Worm (Caenorhabditis elegans) whole organism, L4 larva: Measurements from ENCODE around the gene F56A11.6.

Experiments
- D1046.2 ChIP-seq: fragments of 200-800 bp; sonication (Bioruptor generic); IDR thresholded peaks from 2 replicates; pipeline ENCODE4 v1.3.6; 2022; ENCODE audit warnings: missing genetic modification characterization, missing compliant biosample characterization
- F26F4.8 ChIP-seq: fragments of 200-800 bp; sonication (Bioruptor generic); conservative IDR thresholded peaks from 2 replicates; pipeline ENCODE4 v1.3.6; 2022; ENCODE audit warnings: missing genetic modification characterization, missing compliant biosample characterization
- F37D6.2 ChIP-seq: sonication (generic microtip); optimal IDR thresholded peaks from 2 replicates; lab custom pipeline; 2016; ENCODE audit warnings: mild to moderate bottlenecking, missing genetic modification characterization, missing compliant biosample characterization
- F44E2.7 ChIP-seq: fragments of 200-800 bp; sonication (Bioruptor generic); IDR thresholded peaks from 2 replicates; pipeline ENCODE4 v2.1.2; 2022; ENCODE audit warnings: missing genetic modification characterization, missing compliant biosample characterization
- F49E8.2 ChIP-seq: sonication (generic microtip); optimal IDR thresholded peaks from 2 replicates; lab custom pipeline; 2016; ENCODE audit warnings: missing compliant biosample characterization, mild to moderate bottlenecking, missing genetic modification characterization, borderline replicate concordance
- T20F7.1 ChIP-seq: fragments of 200-800 bp; sonication (Bioruptor generic); optimal IDR thresholded peaks from 2 replicates; lab custom pipeline; 2018; ENCODE audit warnings: mild to moderate bottlenecking, missing genetic modification characterization, missing compliant biosample characterization
- Y105C5A.15 ChIP-seq: fragments of 200-800 bp; sonication (Bioruptor generic); IDR thresholded peaks from 2 replicates; pipeline ENCODE4 v1.3.6; 2022; ENCODE audit warnings: missing genetic modification characterization, missing compliant biosample characterization
- Y48G9A.11 ChIP-seq: fragments of 200-800 bp; sonication (Bioruptor generic); IDR thresholded peaks from 2 replicates; pipeline ENCODE4 v1.3.6; 2022; ENCODE audit warnings: missing genetic modification reagents, missing genetic modification characterization, missing compliant biosample characterization
- Y5F2A.4 ChIP-seq: fragments of 200-800 bp; sonication (Bioruptor generic); optimal IDR thresholded peaks from 2 replicates; lab custom pipeline; 2018; ENCODE audit warnings: mild to moderate bottlenecking, missing genetic modification characterization, missing compliant biosample characterization
- ZK337.2 ChIP-seq: fragments of 200-800 bp; sonication (Bioruptor generic); IDR thresholded peaks from 2 replicates; pipeline ENCODE4 v1.3.6; 2022; ENCODE audit warnings: missing genetic modification reagents, missing genetic modification characterization, missing compliant biosample characterization
- aha-1 ChIP-seq: fragments of 150-350 bp; peaks from one replicate; lab custom pipeline; 2014; ENCODE audit warnings: missing biosample characterization, missing genetic modification characterization
- arid-1 ChIP-seq: fragments of 200-800 bp; sonication (Bioruptor generic); conservative IDR thresholded peaks from 2 replicates; pipeline ENCODE4 v1.3.6; 2022; ENCODE audit warnings: missing genetic modification reagents, missing genetic modification characterization, missing compliant biosample characterization
- ceh-44 ChIP-seq: fragments of 200-800 bp; sonication (Bioruptor generic); IDR thresholded peaks from 2 replicates; pipeline ENCODE4 v1.3.6; 2022; ENCODE audit warnings: missing genetic modification reagents, missing genetic modification characterization, missing compliant biosample characterization
- ces-1 ChIP-seq: fragments of 150-350 bp; sonication (generic microtip); optimal IDR thresholded peaks from 4 replicates; lab custom pipeline; 2014; ENCODE audit warnings: missing biosample characterization, missing genetic modification reagents, missing genetic modification characterization
- cey-2 ChIP-seq: sonication (generic microtip); optimal IDR thresholded peaks from 3 replicates; lab custom pipeline; 2017; ENCODE audit warnings: missing genetic modification characterization, mild to moderate bottlenecking, missing compliant biosample characterization, antibody characterized with exemption, borderline replicate concordance; ENCODE audit not compliant: insufficient read depth
- daf-12 ChIP-seq: fragments of 150-350 bp; optimal IDR thresholded peaks from 2 replicates; lab custom pipeline; 2014; ENCODE audit warnings: missing biosample characterization, missing genetic modification reagents, missing genetic modification characterization
- daf-16 ChIP-seq, 3 experiments: sonication (generic microtip); optimal IDR thresholded peaks; 2 replicates each; lab custom pipeline; 2016 to 2017; ENCODE audit warnings: missing genetic modification characterization in 3 of 3, missing genetic modification reagents in 3 of 3, mild to moderate bottlenecking in 2 of 3, missing compliant biosample characterization in 2 of 3, missing biosample characterization in 1 of 3, moderate library complexity in 1 of 3
- dmd-8 ChIP-seq: fragments of 200-800 bp; sonication (Bioruptor generic); IDR thresholded peaks from 2 replicates; pipeline ENCODE4 v1.3.6; 2022; ENCODE audit warnings: missing genetic modification characterization, missing compliant biosample characterization
- egl-43 ChIP-seq: fragments of 200-800 bp; sonication (Bioruptor generic); IDR thresholded peaks from 2 replicates; pipeline ENCODE4 v1.3.6; 2022; ENCODE audit warnings: missing genetic modification reagents, missing genetic modification characterization, missing compliant biosample characterization
- hlh-11 ChIP-seq: fragments of 200-800 bp; sonication (Bioruptor generic); optimal IDR thresholded peaks from 2 replicates; lab custom pipeline; 2018; ENCODE audit warnings: mild to moderate bottlenecking, missing genetic modification characterization, missing compliant biosample characterization
- hlh-30 ChIP-seq: sonication (generic microtip); optimal IDR thresholded peaks from 2 replicates; lab custom pipeline; 2017; ENCODE audit warnings: antibody characterized with exemption, mild to moderate bottlenecking, missing genetic modification characterization, missing compliant biosample characterization; ENCODE audit not compliant: insufficient read depth
- hmg-1.1 ChIP-seq: fragments of 200-800 bp; sonication (Bioruptor generic); IDR thresholded peaks from 2 replicates; pipeline ENCODE4 v1.3.6; 2022; ENCODE audit warnings: missing genetic modification reagents, missing genetic modification characterization, missing compliant biosample characterization
- lim-7 ChIP-seq: fragments of 200-800 bp; sonication (Bioruptor generic); IDR thresholded peaks from 2 replicates; pipeline ENCODE4 v1.3.6; 2022; ENCODE audit warnings: missing genetic modification characterization, missing compliant biosample characterization
- lin-1 ChIP-seq: fragments of 200-800 bp; sonication (Bioruptor generic); IDR thresholded peaks from 2 replicates; pipeline ENCODE4 v1.3.6; 2022; ENCODE audit warnings: missing genetic modification reagents, missing genetic modification characterization, missing compliant biosample characterization
- lin-13 ChIP-seq: fragments of 150-350 bp; optimal IDR thresholded peaks from 2 replicates; lab custom pipeline; 2014; ENCODE audit warnings: missing biosample characterization, missing genetic modification reagents, missing genetic modification characterization
- mdl-1 ChIP-seq, 2 experiments: fragments of 150-350 bp in 1 of 2; sonication (generic microtip) in 1 of 2; optimal IDR thresholded peaks; 2 replicates each; lab custom pipeline; 2014 to 2017; ENCODE audit warnings: missing biosample characterization in 2 of 2, missing genetic modification characterization in 2 of 2
- mes-2 ChIP-seq: sonication (generic microtip); optimal IDR thresholded peaks from 2 replicates; lab custom pipeline; 2016; ENCODE audit warnings: missing genotype, mild to moderate bottlenecking, missing genetic modification characterization, missing compliant biosample characterization; ENCODE audit not compliant: poor library complexity, severe bottlenecking
- mxl-3 ChIP-seq: fragments of 200-800 bp; sonication (Bioruptor generic); optimal IDR thresholded peaks from 2 replicates; lab custom pipeline; 2018; ENCODE audit warnings: mild to moderate bottlenecking, missing genetic modification characterization, missing compliant biosample characterization
- nhr-10 ChIP-seq: fragments of 150-350 bp; optimal IDR thresholded peaks from 2 replicates; lab custom pipeline; 2014; ENCODE audit warnings: missing biosample characterization, missing genetic modification characterization
- nhr-25 ChIP-seq: sonication (generic microtip); optimal IDR thresholded peaks from 2 replicates; lab custom pipeline; 2017; ENCODE audit warnings: missing genetic modification characterization, mild to moderate bottlenecking, missing compliant biosample characterization, antibody characterized with exemption, moderate library complexity, borderline replicate concordance; ENCODE audit not compliant: insufficient read depth
- nhr-28 ChIP-seq: fragments of 150-350 bp; optimal IDR thresholded peaks from 2 replicates; lab custom pipeline; 2014; ENCODE audit warnings: missing biosample characterization, missing genetic modification characterization
- nhr-41 ChIP-seq: fragments of 200-800 bp; sonication (Bioruptor generic); IDR thresholded peaks from 2 replicates; pipeline ENCODE4 v1.3.6; 2022; ENCODE audit warnings: missing genetic modification reagents, missing genetic modification characterization, missing compliant biosample characterization
- nhr-77 ChIP-seq: fragments of 150-350 bp; optimal IDR thresholded peaks from 2 replicates; lab custom pipeline; 2014; ENCODE audit warnings: missing biosample characterization, missing genetic modification characterization
- pha-4 ChIP-seq, 2 experiments: fragments of 150-350 bp in 1 of 2; fragments of 200-800 bp in 1 of 2; sonication (Bioruptor generic) in 1 of 2; IDR thresholded peaks in 1 of 2; optimal IDR thresholded peaks in 1 of 2; 2 replicates each; pipeline versions ENCODE4 v1.3.6 to Lab custom; 2014 to 2022; ENCODE audit warnings: missing genetic modification characterization in 2 of 2, missing genetic modification reagents in 2 of 2, missing biosample characterization in 1 of 2, missing compliant biosample characterization in 1 of 2
- sdz-12 ChIP-seq: fragments of 200-800 bp; sonication (Bioruptor generic); optimal IDR thresholded peaks from 2 replicates; lab custom pipeline; 2018; ENCODE audit warnings: mild to moderate bottlenecking, missing genetic modification characterization, missing compliant biosample characterization
- set-16 ChIP-seq: fragments of 200-800 bp; sonication (Bioruptor generic); IDR thresholded peaks from 2 replicates; pipeline ENCODE4 v1.3.6; 2022; ENCODE audit warnings: missing genetic modification reagents, missing genetic modification characterization, missing compliant biosample characterization
- snpc-4 ChIP-seq: fragments of 150-350 bp; optimal IDR thresholded peaks from 2 replicates; lab custom pipeline; 2014; ENCODE audit warnings: missing biosample characterization, missing genetic modification characterization
- spr-3 ChIP-seq: fragments of 200-800 bp; sonication (Bioruptor generic); optimal IDR thresholded peaks from 2 replicates; lab custom pipeline; 2018; ENCODE audit warnings: mild to moderate bottlenecking, missing genetic modification characterization, missing compliant biosample characterization
- unc-130 ChIP-seq: sonication (generic microtip); optimal IDR thresholded peaks from 2 replicates; lab custom pipeline; 2016; ENCODE audit warnings: missing genetic modification reagents, missing genetic modification characterization, missing compliant biosample characterization
- unc-39 ChIP-seq: sonication (generic microtip); optimal IDR thresholded peaks from 2 replicates; lab custom pipeline; 2017; ENCODE audit warnings: missing biosample characterization, missing genetic modification characterization
- vab-7 ChIP-seq: fragments of 200-800 bp; sonication (Bioruptor generic); IDR thresholded peaks from 2 replicates; pipeline ENCODE4 v1.3.6; 2022; ENCODE audit warnings: missing genetic modification reagents, missing genetic modification characterization, missing compliant biosample characterization
- zag-1 ChIP-seq: fragments of 150-350 bp; optimal IDR thresholded peaks from 2 replicates; lab custom pipeline; 2014; ENCODE audit warnings: missing biosample characterization, missing genetic modification characterization
- zip-11 ChIP-seq: fragments of 200-800 bp; sonication (Bioruptor generic); IDR thresholded peaks from 2 replicates; pipeline ENCODE4 v1.3.6; 2022; ENCODE audit warnings: missing genetic modification characterization, missing compliant biosample characterization
- ztf-7 ChIP-seq: fragments of 150-350 bp; optimal IDR thresholded peaks from 2 replicates; lab custom pipeline; 2014; ENCODE audit warnings: missing biosample characterization, missing genetic modification characterization

Gene F56A11.6

ce11 chrIV:613155-613554 is 31.1 kb upstream of the F56A11.6 start (continued):
- TF ChIP-seq nhr-25 (tag; lab: Kevin White, UChicago) (no peak), ZK337.2 (GFP tag; lab: Robert Waterston, UW) (no peak), spr-3 (no peak), dmd-8 (GFP tag; lab: Robert Waterston, UW) (no peak)

- TF ChIP-seq unc-130 (GFP tag; lab: Kevin White, UChicago) = no peak
- no peak for TF ChIP-seq zip-11 (GFP tag; lab: Robert Waterston, UW)
- TF ChIP-seq hlh-30 (tag; lab: Kevin White, UChicago) = peak; percentile 20
- no peak for TF ChIP-seq snpc-4 (tag; lab: Kevin White, UChicago)
- TF ChIP-seq lin-1 (GFP tag; lab: Robert Waterston, UW) = no peak
- TF ChIP-seq zag-1 (tag; lab: Kevin White, UChicago) = no peak
- TF ChIP-seq Y105C5A.15 (GFP tag; lab: Robert Waterston, UW) = no peak
- TF ChIP-seq daf-16 (GFP tag; optimal IDR thresholded peaks at IDR 0.05; lab: Kevin White, UChicago) = peak in 1 of 2 experiments; percentile 20
- TF ChIP-seq daf-16 (tag; optimal IDR thresholded peaks at IDR 0.05; lab: Kevin White, UChicago) = no peak
Measured at ce11 chrIV:607628-608027, 25.6 kb upstream of the F56A11.6 start.

ce11 chrIV:606055-606454 is 24.0 kb upstream of the F56A11.6 start, which contains the start of gene inx-18:
Gene inx-18, plus strand, starts transcription at chrIV:606355.
- peak; percentile 41 for TF ChIP-seq aha-1 (tag; lab: Kevin White, UChicago)
- TF ChIP-seq D1046.2 (GFP tag; lab: Robert Waterston, UW) = 0 out of 2 replicates have a peak, but pooled peaks have one; percentile 52
- TF ChIP-seq arid-1 (GFP tag; lab: Robert Waterston, UW) = no peak

ce11 chrIV:605431-605830 is 23.4 kb upstream of the F56A11.6 start:
- no peak for TF ChIP-seq daf-12 (tag; lab: Kevin White, UChicago)
- TF ChIP-seq lin-13 (GFP tag; lab: Kevin White, UChicago) = no peak
- no peak for TF ChIP-seq vab-7
- no peak for TF ChIP-seq F49E8.2 (tag; lab: Kevin White, UChicago)
- TF ChIP-seq mdl-1 (tag; optimal IDR thresholded peaks at IDR 0.05; lab: Kevin White, UChicago) = no peak
- no peak for TF ChIP-seq mxl-3 (GFP tag; lab: Kevin White, UChicago)
- no peak for TF ChIP-seq unc-39 (tag; lab: Kevin White, UChicago)
- no peak for TF ChIP-seq ZK337.2 (GFP tag; lab: Robert Waterston, UW)
- TF ChIP-seq ztf-7 = no peak
- no peak for TF ChIP-seq cey-2
- TF ChIP-seq Y5F2A.4 = no peak
- no peak for TF ChIP-seq ces-1 (GFP tag; lab: Kevin White, UChicago)
- TF ChIP-seq mes-2 (tag; lab: Kevin White, UChicago) = no peak
- 0 out of 2 replicates have a peak, but pooled peaks have one; percentile 47 for TF ChIP-seq egl-43 (GFP tag; lab: Robert Waterston, UW)
- no peak for TF ChIP-seq lim-7
- TF ChIP-seq nhr-41 (GFP tag; lab: Robert Waterston, UW) = 0 out of 2 replicates have a peak, but pooled peaks have one; percentile 28
- TF ChIP-seq nhr-77 = no peak
- TF ChIP-seq sdz-12 (GFP tag; lab: Kevin White, UChicago) = no peak
- TF ChIP-seq pha-4 (GFP tag; IDR thresholded peaks at IDR 0.05; lab: Robert Waterston, UW) = peak; percentile 99; the same call in 1 of the 2 replicates
- no peak for TF ChIP-seq pha-4 (tag; optimal IDR thresholded peaks at IDR 0.05; lab: Kevin White, UChicago)
- peak; percentile 99 for TF ChIP-seq set-16 (GFP tag; lab: Robert Waterston, UW)
- TF ChIP-seq Y48G9A.11 (GFP tag; lab: Robert Waterston, UW) = 0 out of 2 replicates have a peak, but pooled peaks have one; percentile 36
- no peak for TF ChIP-seq F26F4.8 (GFP tag; lab: Robert Waterston, UW)
- TF ChIP-seq F44E2.7 (GFP tag; lab: Robert Waterston, UW) = no peak
- TF ChIP-seq nhr-28 (tag; lab: Kevin White, UChicago) = no peak
- no peak for TF ChIP-seq hmg-1.1 (GFP tag; lab: Robert Waterston, UW)
- no peak for TF ChIP-seq F37D6.2
- no peak for TF ChIP-seq ceh-44
- TF ChIP-seq T20F7.1 (GFP tag; lab: Kevin White, UChicago) = no peak
- no peak for TF ChIP-seq nhr-10 (tag; lab: Kevin White, UChicago)
- TF ChIP-seq hlh-11 (tag; lab: Kevin White, UChicago) = no peak
